Fruit fly (Drosophila melanogaster): Measurements from ENCODE around the gene Spp.

Spp gene

dm6 chr2L:512028-512427 lies 32.4 kb downstream of the Spp start (continued):
- TF ChIP-seq scrt (GFP tag; optimal IDR thresholded peaks at IDR 0.05): no peak
- peak; percentile 55 for TF ChIP-seq Dek (tag; optimal IDR thresholded peaks at IDR 0.05)
- TF ChIP-seq Dbx (GFP tag; IDR thresholded peaks at IDR 0.05): no peak
- TF ChIP-seq CG31441 (GFP tag; IDR thresholded peaks at IDR 0.05): peak; percentile 53; the same call in 1 of the 2 replicates
- TF ChIP-seq chif (GFP tag; optimal IDR thresholded peaks at IDR 0.05): peak; percentile 38 to 55
- no peak for TF ChIP-seq CG5180 (GFP tag; optimal IDR thresholded peaks at IDR 0.05)
- TF ChIP-seq esg (GFP tag; conservative IDR thresholded peaks at IDR 0.05): peak; percentile 58
- TF ChIP-seq grn (GFP tag; optimal IDR thresholded peaks at IDR 0.05): no peak
- peak; percentile 25 for TF ChIP-seq odd (GFP tag; optimal IDR thresholded peaks at IDR 0.05)
- no peak for TF ChIP-seq CG34422 (GFP tag; IDR thresholded peaks at IDR 0.05)
- no peak for TF ChIP-seq bbx (GFP tag; IDR thresholded peaks at IDR 0.05; ENCODE audit: partially characterized antibody)
- no peak for TF ChIP-seq ftz-f1 (GFP tag; optimal IDR thresholded peaks at IDR 0.05)
- TF ChIP-seq Drgx (GFP tag; IDR thresholded peaks at IDR 0.05): no peak
- TF ChIP-seq Scr (GFP tag; IDR thresholded peaks at IDR 0.05; ENCODE audit: partially characterized antibody): no peak
- TF ChIP-seq CG7271 (tag; optimal IDR thresholded peaks at IDR 0.05): no peak
- no peak for TF ChIP-seq da (GFP tag; optimal IDR thresholded peaks at IDR 0.05)
- peak; percentile 17; the same call in 1 of the 3 replicates for TF ChIP-seq Optix (GFP tag; IDR thresholded peaks at IDR 0.05)
- no peak for TF ChIP-seq Side (GFP tag; optimal IDR thresholded peaks at IDR 0.05)
- peak; percentile 64 for TF ChIP-seq CG13424 (tag; optimal IDR thresholded peaks at IDR 0.05)
- TF ChIP-seq CG13123 (GFP tag; optimal IDR thresholded peaks at IDR 0.05): peak; percentile 23
- peak in 1 of 2 experiments; percentile 8 for TF ChIP-seq Hr78 (GFP tag; optimal IDR thresholded peaks at IDR 0.05)
- TF ChIP-seq CG1603 (tag; optimal IDR thresholded peaks at IDR 0.05): peak; percentile 57
- peak; percentile 5 for TF ChIP-seq Bteb2 (GFP tag; optimal IDR thresholded peaks at IDR 0.05)
- peak; percentile 31 for TF ChIP-seq CG12104 (GFP tag; optimal IDR thresholded peaks at IDR 0.05)
- TF ChIP-seq HLH3B (GFP tag; IDR thresholded peaks at IDR 0.05): peak; percentile 58
- TF ChIP-seq al (GFP tag; IDR thresholded peaks at IDR 0.05): no peak
- peak; percentile 20 for TF ChIP-seq tin (GFP tag; optimal IDR thresholded peaks at IDR 0.05)
- TF ChIP-seq Sry-δ (GFP tag; optimal IDR thresholded peaks at IDR 0.05): no peak
- no peak for TF ChIP-seq CG8944 (GFP tag; optimal IDR thresholded peaks at IDR 0.05)
- TF ChIP-seq Rx (GFP tag; IDR thresholded peaks at IDR 0.05): 0 out of 2 replicates have a peak, but pooled peaks have one; percentile 19
- TF ChIP-seq cato (GFP tag; optimal IDR thresholded peaks at IDR 0.05; ENCODE audit: borderline replicate concordance): peak; percentile 2
- TF ChIP-seq hb (GFP tag; IDR thresholded peaks at IDR 0.05; ENCODE audit: partially characterized antibody): no peak
- no peak for TF ChIP-seq nerfin-2 (GFP tag; IDR thresholded peaks at IDR 0.05; ENCODE audit: partially characterized antibody)
- no peak for TF ChIP-seq crc (GFP tag; optimal IDR thresholded peaks at IDR 0.05)
- peak; percentile 1 for TF ChIP-seq CG18764 (GFP tag; optimal IDR thresholded peaks at IDR 0.05)
- TF ChIP-seq HLHmδ (GFP tag; optimal IDR thresholded peaks at IDR 0.05): no peak
- peak; percentile 37 for TF ChIP-seq CG10979 (tag; optimal IDR thresholded peaks at IDR 0.05)
- TF ChIP-seq CG18619 (GFP tag; optimal IDR thresholded peaks at IDR 0.05): peak; percentile 57
- TF ChIP-seq pb (GFP tag; optimal IDR thresholded peaks at IDR 0.05): no peak
- TF ChIP-seq vnd (GFP tag; IDR thresholded peaks at IDR 0.05; ENCODE audit: partially characterized antibody): no peak
- peak; percentile 16 to 31 for TF ChIP-seq Pdp1 (GFP tag; optimal IDR thresholded peaks at IDR 0.05)
- no peak for TF ChIP-seq D (optimal IDR thresholded peaks at IDR 0.05)
- peak; percentile 14 for TF ChIP-seq D (GFP tag; optimal IDR thresholded peaks at IDR 0.05)
- no peak for TF ChIP-seq CG3838 (GFP tag; optimal IDR thresholded peaks at IDR 0.05)
- TF ChIP-seq lilli (GFP tag; optimal IDR thresholded peaks at IDR 0.05): peak; percentile 63
- TF ChIP-seq CG14710 (tag; optimal IDR thresholded peaks at IDR 0.05): peak; percentile 19
- peak; percentile 25; the same call in 1 of the 2 replicates for TF ChIP-seq sob (GFP tag; IDR thresholded peaks at IDR 0.05)
- TF ChIP-seq usp (GFP tag; optimal IDR thresholded peaks at IDR 0.05): no peak
- TF ChIP-seq gsb (GFP tag; IDR thresholded peaks at IDR 0.05): no peak
- no peak for TF ChIP-seq Ravus (GFP tag; IDR thresholded peaks at IDR 0.05)
- TF ChIP-seq CG4282 (GFP tag; optimal IDR thresholded peaks at IDR 0.05): no peak

Data from whole organism, embryonic.